Worm (Caenorhabditis elegans): ENCODE measurements around the gene tbc-13.

The tbc-13 gene

DNA sequence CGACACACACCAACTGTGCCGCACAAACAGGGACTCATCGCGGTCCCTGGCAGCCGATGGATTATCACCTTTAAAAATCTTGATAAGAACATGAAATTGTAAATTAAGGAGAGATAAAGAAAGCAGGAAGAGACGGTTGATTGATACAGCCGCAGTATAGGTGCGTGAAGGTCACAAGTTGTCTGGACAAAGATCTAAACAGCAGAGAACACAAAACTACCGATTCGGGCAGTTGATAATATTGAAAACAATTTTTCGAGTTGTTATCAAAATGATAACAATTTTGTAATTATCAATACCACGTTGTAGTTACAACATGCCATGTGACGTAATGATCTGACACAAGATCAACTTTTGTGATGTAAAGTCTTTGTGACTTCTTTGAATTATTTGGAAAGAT, 15.9 kb downstream of the tbc-13 start:
- peak; percentile 94 for TF ChIP-seq elt-1 (tag; optimal IDR thresholded peaks at IDR 0.05)
- TF ChIP-seq hmg-11 (tag; optimal IDR thresholded peaks at IDR 0.05) = no peak
- peak; percentile 99 for TF ChIP-seq elt-2 (tag; optimal IDR thresholded peaks at IDR 0.05)
- no peak for TF ChIP-seq nhr-237 (tag; optimal IDR thresholded peaks at IDR 0.05)
- peak; percentile 47 for TF ChIP-seq tbx-2 (tag; optimal IDR thresholded peaks at IDR 0.05)
- no peak for TF ChIP-seq nfya-1 (tag; optimal IDR thresholded peaks at IDR 0.05; ENCODE audit: insufficient read depth)
- peak; percentile 94 for TF ChIP-seq nhr-23 (tag; optimal IDR thresholded peaks at IDR 0.05)
- no peak for TF ChIP-seq lin-39 (tag; optimal IDR thresholded peaks at IDR 0.05)
- TF ChIP-seq ama-1 (optimal IDR thresholded peaks at IDR 0.05) = no peak
- no peak for TF ChIP-seq unc-39 (tag; optimal IDR thresholded peaks at IDR 0.05)
- TF ChIP-seq ceh-28 (tag; optimal IDR thresholded peaks at IDR 0.05) = peak; percentile 77
- TF ChIP-seq mdl-1 (tag; optimal IDR thresholded peaks at IDR 0.05) = peak; percentile 2
- peak; percentile 88 for TF ChIP-seq nhr-25 (tag; optimal IDR thresholded peaks at IDR 0.05)
- TF ChIP-seq pqm-1 (tag; optimal IDR thresholded peaks at IDR 0.05) = peak; percentile 100
- TF ChIP-seq mml-1 (tag; optimal IDR thresholded peaks at IDR 0.05) = no peak
- no peak for TF ChIP-seq ceh-82 (tag; optimal IDR thresholded peaks at IDR 0.05)
- TF ChIP-seq aly-2 (tag; optimal IDR thresholded peaks at IDR 0.05) = no peak
- TF ChIP-seq ceh-16 (tag; optimal IDR thresholded peaks at IDR 0.05) = no peak
- TF ChIP-seq lin-15B (tag; optimal IDR thresholded peaks at IDR 0.05) = no peak
- no peak for TF ChIP-seq fkh-10 (GFP tag; optimal IDR thresholded peaks at IDR 0.05)
- TF ChIP-seq fkh-2 (tag; optimal IDR thresholded peaks at IDR 0.05) = no peak
- peak; percentile 45 for TF ChIP-seq egl-27 (tag; optimal IDR thresholded peaks at IDR 0.05)
- TF ChIP-seq ztf-11 (tag; optimal IDR thresholded peaks at IDR 0.05) = no peak
- no peak for TF ChIP-seq ZK546.5 (tag; optimal IDR thresholded peaks at IDR 0.05)
- no peak for TF ChIP-seq unc-62 (GFP tag; optimal IDR thresholded peaks at IDR 0.05)
- peak; percentile 94 for TF ChIP-seq jun-1 (tag; optimal IDR thresholded peaks at IDR 0.05)
- no peak for TF ChIP-seq nhr-28 (tag; optimal IDR thresholded peaks at IDR 0.05)
- TF ChIP-seq R02D3.7 (tag; optimal IDR thresholded peaks at IDR 0.05) = peak; percentile 50
- no peak for TF ChIP-seq nhr-76 (tag; optimal IDR thresholded peaks at IDR 0.05)
- TF ChIP-seq snpc-4 (tag; optimal IDR thresholded peaks at IDR 0.05) = no peak
- TF ChIP-seq daf-12 (tag; optimal IDR thresholded peaks at IDR 0.05) = no peak
- TF ChIP-seq egl-5 (tag; optimal IDR thresholded peaks at IDR 0.05) = no peak
- no peak for TF ChIP-seq eor-1 (tag; optimal IDR thresholded peaks at IDR 0.05)
- peak; percentile 96 for TF ChIP-seq nhr-43 (tag; optimal IDR thresholded peaks at IDR 0.05; ENCODE audit: poor library complexity, severe bottlenecking)
- TF ChIP-seq ceh-9 (tag; optimal IDR thresholded peaks at IDR 0.05) = no peak
- TF ChIP-seq nhr-67 (tag; optimal IDR thresholded peaks at IDR 0.05) = no peak
- no peak for TF ChIP-seq zag-1 (tag; optimal IDR thresholded peaks at IDR 0.05)
- no peak for TF ChIP-seq nhr-12 (tag; optimal IDR thresholded peaks at IDR 0.05)
- no peak for TF ChIP-seq sea-2 (GFP tag; optimal IDR thresholded peaks at IDR 0.05)
- TF ChIP-seq elt-3 (tag; optimal IDR thresholded peaks at IDR 0.05) = peak in 2 of 3 experiments; percentile 4 to 84
- no peak for TF ChIP-seq nhr-11 (tag; optimal IDR thresholded peaks at IDR 0.05)
- peak; percentile 88 for TF ChIP-seq lsy-12 (tag; optimal IDR thresholded peaks at IDR 0.05)
- TF ChIP-seq ztf-4 (tag; optimal IDR thresholded peaks at IDR 0.05) = peak; percentile 3
- TF ChIP-seq pha-4 (tag; optimal IDR thresholded peaks at IDR 0.05) = peak; percentile 69
- no peak for TF ChIP-seq skn-1 (tag; optimal IDR thresholded peaks at IDR 0.05)
- peak; percentile 77 for TF ChIP-seq fos-1 (tag; optimal IDR thresholded peaks at IDR 0.05)
- TF ChIP-seq nhr-77 (tag; optimal IDR thresholded peaks at IDR 0.05) = no peak

DNA sequence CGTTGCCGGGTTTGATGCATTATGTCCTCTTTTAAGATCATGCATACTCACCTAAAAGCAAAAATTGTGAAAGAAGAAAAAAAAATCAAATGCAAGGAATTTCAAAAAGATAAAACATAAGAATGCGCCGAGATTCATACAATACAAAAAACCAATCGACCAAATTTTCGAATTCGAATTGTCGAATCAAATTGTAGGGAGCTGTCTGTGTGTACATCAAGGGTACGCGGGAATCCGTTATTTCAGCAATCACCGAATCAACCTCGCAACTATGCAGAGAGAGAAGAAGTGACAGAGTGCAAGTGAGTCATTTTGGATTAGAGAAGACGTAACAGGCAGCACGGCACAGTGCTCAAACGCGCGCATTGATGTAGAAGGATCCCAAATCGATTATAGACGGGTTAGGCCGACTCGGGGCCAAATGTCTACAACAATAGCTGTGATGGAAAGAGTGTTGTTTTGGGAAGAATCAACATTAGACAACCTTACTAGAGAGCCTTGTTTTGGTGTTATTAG, 18.5 kb downstream of the tbc-13 start, which contains the start of gene sdz-19:
Gene sdz-19 (minus strand): TSS at position 51 of the 516 bp plus-strand sequence.
- TF ChIP-seq nhr-43 (tag; optimal IDR thresholded peaks at IDR 0.05; ENCODE audit: poor library complexity, severe bottlenecking) = no peak
- TF ChIP-seq nhr-237 (tag; optimal IDR thresholded peaks at IDR 0.05) = no peak
- TF ChIP-seq tbx-2 (tag; optimal IDR thresholded peaks at IDR 0.05) = no peak
- peak; percentile 19 for TF ChIP-seq lsy-12 (tag; optimal IDR thresholded peaks at IDR 0.05)
- no peak for TF ChIP-seq elt-2 (tag; optimal IDR thresholded peaks at IDR 0.05)
- no peak for TF ChIP-seq nfya-1 (tag; optimal IDR thresholded peaks at IDR 0.05; ENCODE audit: insufficient read depth)
- no peak for TF ChIP-seq snpc-4 (tag; optimal IDR thresholded peaks at IDR 0.05)
- TF ChIP-seq nhr-25 (tag; optimal IDR thresholded peaks at IDR 0.05) = no peak
